Fruit fly (Drosophila melanogaster): ENCODE data around the gene Imp.

Gene Imp

DNA sequence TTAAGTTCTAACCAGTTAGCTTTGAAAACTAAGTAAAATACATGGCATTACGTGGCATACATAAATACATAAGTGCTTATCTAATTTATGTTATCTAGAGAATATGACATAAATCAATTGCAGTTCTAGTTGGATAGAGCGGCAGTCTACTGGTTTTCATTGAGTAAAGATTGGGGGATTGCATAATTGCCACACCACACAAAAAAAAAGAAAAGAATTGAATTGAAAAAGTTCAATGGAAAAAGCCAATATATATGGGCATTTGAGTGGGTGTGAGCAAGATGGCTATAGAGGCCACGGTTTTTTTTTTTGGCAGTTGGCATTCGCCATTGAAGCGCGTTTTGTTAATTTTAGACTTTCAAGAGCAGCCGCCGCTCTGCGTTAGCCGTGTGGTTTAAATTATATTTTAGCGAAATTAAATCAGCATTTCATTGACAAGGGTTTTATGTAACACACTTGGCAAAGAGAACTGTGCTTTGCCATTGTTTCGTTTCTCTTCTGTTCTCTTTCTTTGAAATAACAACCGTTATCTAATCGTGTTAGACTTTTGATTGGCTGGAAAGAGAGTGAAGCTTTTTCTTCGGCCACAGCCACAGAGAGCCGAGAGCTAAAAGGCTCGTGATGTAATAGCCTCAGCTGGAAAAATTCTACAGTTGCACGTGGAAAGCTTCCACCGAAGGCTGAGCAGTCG, 40.6 kb downstream of the Imp start (continued):
- TF ChIP-seq slbo (GFP tag; IDR thresholded peaks at IDR 0.05): no peak
- peak in 1 of 2 experiments; percentile 96 for TF ChIP-seq Pdp1 (GFP tag; optimal IDR thresholded peaks at IDR 0.05)

DNA sequence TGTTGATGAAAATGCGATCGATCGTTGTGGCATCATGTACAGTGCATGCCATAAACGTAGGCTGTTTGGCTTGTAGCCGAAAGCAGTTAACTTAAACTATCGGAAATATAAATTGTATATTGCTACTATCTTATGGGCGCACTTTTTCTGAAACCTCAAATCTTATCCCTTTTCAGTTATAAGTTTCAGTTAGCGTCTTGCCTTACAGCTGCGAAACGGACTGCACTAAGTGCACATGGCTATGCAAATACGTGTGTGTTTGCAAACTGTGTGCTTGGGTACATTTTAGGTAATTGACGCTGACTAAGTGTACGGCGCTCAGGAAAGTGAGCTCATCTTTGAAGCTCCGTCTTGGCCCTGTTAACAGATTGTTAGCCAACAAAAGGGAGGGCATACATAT, 48.4 kb downstream of the Imp start:
- TF ChIP-seq ATbp (GFP tag; optimal IDR thresholded peaks at IDR 0.05) (peak; percentile 54), onecut (GFP tag; IDR thresholded peaks at IDR 0.05) (peak; percentile 29; the same call in 1 of the 2 replicates), org-1 (GFP tag; optimal IDR thresholded peaks at IDR 0.05) (peak; percentile 38), ind (GFP tag; optimal IDR thresholded peaks at IDR 0.05) (peak; percentile 44), E2f1 (GFP tag; IDR thresholded peaks at IDR 0.05) (peak; percentile 52), Sox102F (GFP tag; optimal IDR thresholded peaks at IDR 0.05) (peak; percentile 64), CG13775 (GFP tag; optimal IDR thresholded peaks at IDR 0.05) (no peak), CG7357 (GFP tag; IDR thresholded peaks at IDR 0.05) (0 out of 3 replicates have a peak, but pooled peaks have one; percentile 8), peb (GFP tag; IDR thresholded peaks at IDR 0.05) (no peak), Usf (GFP tag; optimal IDR thresholded peaks at IDR 0.05) (no peak), en (GFP tag; optimal IDR thresholded peaks at IDR 0.05) (no peak), pb (GFP tag; optimal IDR thresholded peaks at IDR 0.05) (peak; percentile 15), ase (GFP tag; IDR thresholded peaks at IDR 0.05) (peak; percentile 65; the same call in 2 of the 3 replicates), H15 (GFP tag; IDR thresholded peaks at IDR 0.05) (peak; percentile 49; the same call in 1 of the 3 replicates), NfI (GFP tag; optimal IDR thresholded peaks at IDR 0.05) (peak; percentile 16), CG17568 (GFP tag; optimal IDR thresholded peaks at IDR 0.05) (no peak), CG12942 (GFP tag; optimal IDR thresholded peaks at IDR 0.05) (no peak), CG34422 (GFP tag; IDR thresholded peaks at IDR 0.05) (peak; percentile 34; the same call in 1 of the 3 replicates), CG30403 (GFP tag; optimal IDR thresholded peaks at IDR 0.05) (peak; percentile 41), B-H1 (GFP tag; IDR thresholded peaks at IDR 0.05) (peak; percentile 29; the same call in 1 of the 3 replicates), CG13287 (GFP tag; IDR thresholded peaks at IDR 0.05; ENCODE audit: partially characterized antibody) (no peak), Taf1 (GFP tag; IDR thresholded peaks at IDR 0.05) (no peak), CrebB (tag; optimal IDR thresholded peaks at IDR 0.05) (no peak), Ets65A (GFP tag) (peak; percentile 93), CG7556 (GFP tag; optimal IDR thresholded peaks at IDR 0.05) (no peak), CG32772 (GFP tag; IDR thresholded peaks at IDR 0.05) (0 out of 2 replicates have a peak, but pooled peaks have one; percentile 31), so (GFP tag; IDR thresholded peaks at IDR 0.05) (peak; percentile 76; the same call in 2 of the 3 replicates), E2f2 (GFP tag; IDR thresholded peaks at IDR 0.05) (peak; percentile 31; the same call in 1 of the 2 replicates), lilli (GFP tag; optimal IDR thresholded peaks at IDR 0.05) (peak; percentile 35), chm (GFP tag; IDR thresholded peaks at IDR 0.05) (no peak), CG16815 (GFP tag; optimal IDR thresholded peaks at IDR 0.05) (no peak), CG6254 (GFP tag; optimal IDR thresholded peaks at IDR 0.05) (no peak), bab2 (GFP tag; optimal IDR thresholded peaks at IDR 0.05) (no peak), Kr (GFP tag; optimal IDR thresholded peaks at IDR 0.05) (no peak), CG1233 (GFP tag; optimal IDR thresholded peaks at IDR 0.05) (peak; percentile 28), Fer1 (GFP tag; optimal IDR thresholded peaks at IDR 0.05) (peak; percentile 45), CG3407 (GFP tag; optimal IDR thresholded peaks at IDR 0.05) (peak; percentile 10), pros (GFP tag; optimal IDR thresholded peaks at IDR 0.05) (no peak), Sry-β (GFP tag; optimal IDR thresholded peaks at IDR 0.05) (no peak), cg (GFP tag; optimal IDR thresholded peaks at IDR 0.05) (no peak), CG8388 (GFP tag; optimal IDR thresholded peaks at IDR 0.05) (peak; percentile 27), CG17612 (GFP tag; IDR thresholded peaks at IDR 0.05) (no peak), repo (GFP tag; optimal IDR thresholded peaks at IDR 0.05) (no peak), cas (GFP tag; IDR thresholded peaks at IDR 0.05) (no peak), gsb-n (tag; optimal IDR thresholded peaks at IDR 0.05) (no peak), CG18476 (GFP tag; optimal IDR thresholded peaks at IDR 0.05) (no peak)
